Worm (Caenorhabditis elegans): Measurements from ENCODE around the gene drap-1.

DNA sequence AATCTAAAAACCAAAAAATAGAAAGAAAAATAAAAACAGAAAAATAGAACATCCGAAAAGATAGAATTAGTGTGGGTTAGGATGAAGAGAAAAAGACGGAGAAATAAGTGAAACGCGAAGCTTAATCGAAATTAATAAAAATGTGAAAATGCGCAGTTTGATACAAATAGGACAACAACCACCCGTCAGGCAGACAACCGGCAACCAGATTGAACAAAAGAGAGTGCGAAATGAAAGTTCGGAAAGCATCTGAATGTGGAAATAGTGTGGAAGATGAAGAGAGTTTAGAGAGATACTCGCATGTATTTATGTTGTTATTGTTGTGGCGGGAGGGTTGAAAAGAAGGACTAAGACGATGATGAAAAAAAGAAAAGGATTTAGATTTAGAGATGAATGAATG lies 28.5 kb downstream of the drap-1 start:
- no peak for TF ChIP-seq flt-1 (GFP tag; IDR thresholded peaks at IDR 0.05)
- no peak for TF ChIP-seq ztf-23 (GFP tag; IDR thresholded peaks at IDR 0.05)
- TF ChIP-seq cog-1 (tag; optimal IDR thresholded peaks at IDR 0.05) = no peak
- TF ChIP-seq T22C8.4 (GFP tag; IDR thresholded peaks at IDR 0.05) = no peak
- TF ChIP-seq tab-1 (GFP tag; IDR thresholded peaks at IDR 0.05) = no peak
- TF ChIP-seq ref-1 (GFP tag; conservative IDR thresholded peaks at IDR 0.05) = no peak

All from whole organism, midembryonic.